Fruit fly (Drosophila melanogaster) whole organism, wandering third instar larva: ENCODE measurements around the gene CG14606.
A peak's percentile ranks its signal among the peaks of the same experiment; 100 is the strongest.

Source experiments
- CG9705 ChIP-seq: fragments of 200-800 bp; sonication (Bioruptor generic); optimal IDR thresholded peaks from 2 replicates; lab custom pipeline; 2018; ENCODE audit warnings: missing biosample characterization, mild to moderate bottlenecking, missing genetic modification characterization
- CrebA ChIP-seq: fragments of 200-800 bp; sonication (Bioruptor generic); optimal IDR thresholded peaks from 2 replicates; lab custom pipeline; 2016; ENCODE audit warnings: missing biosample characterization, mild to moderate bottlenecking, missing genetic modification characterization, borderline replicate concordance
- Dfd ChIP-seq: fragments of >200 bp; optimal IDR thresholded peaks from 2 replicates; lab custom pipeline; 2017; ENCODE audit warnings: missing biosample characterization, missing genetic modification characterization
- Dif ChIP-seq: fragments of 200-275, 200-300 bp; sonication (Bioruptor generic); optimal IDR thresholded peaks from 2 replicates; lab custom pipeline; 2018; ENCODE audit warnings: missing biosample characterization, missing genetic modification characterization; ENCODE audit not compliant: partially characterized antibody
- Hnf4 ChIP-seq: fragments of 200-800 bp; sonication (Bioruptor generic); optimal IDR thresholded peaks from 2 replicates; lab custom pipeline; 2016; ENCODE audit warnings: missing biosample characterization, mild to moderate bottlenecking, missing genetic modification characterization
- Hr83 ChIP-seq: fragments of 200-300 bp; sonication (Bioruptor generic); optimal IDR thresholded peaks from 2 replicates; lab custom pipeline; 2016; ENCODE audit warnings: missing biosample characterization, mild to moderate bottlenecking, missing genetic modification characterization, moderate library complexity; ENCODE audit not compliant: poor library complexity, severe bottlenecking
- Jra ChIP-seq: sonication (Bioruptor generic); optimal IDR thresholded peaks from 2 replicates; lab custom pipeline; 2016; ENCODE audit warnings: missing biosample characterization, missing genetic modification characterization
- Myc ChIP-seq: fragments of >200 bp; optimal IDR thresholded peaks from 2 replicates; lab custom pipeline; 2017
- N ChIP-seq: fragments of >200 bp; optimal IDR thresholded peaks from 2 replicates; lab custom pipeline; 2018; ENCODE audit warnings: missing biosample characterization, missing external identifiers, missing genetic modification characterization
- OdsH ChIP-seq: fragments of 200-800 bp; sonication (Bioruptor generic); optimal IDR thresholded peaks from 2 replicates; lab custom pipeline; 2016; ENCODE audit warnings: missing biosample characterization, mild to moderate bottlenecking, missing genetic modification characterization
- Rel ChIP-seq, 2 experiments: fragments of 200-800 bp; sonication (Bioruptor generic) in 1 of 2; optimal IDR thresholded peaks; 2 replicates in 1 of 2; 3 replicates in 1 of 2; lab custom pipeline; 2016 to 2019; ENCODE audit warnings: mild to moderate bottlenecking in 2 of 2, missing biosample characterization in 2 of 2, missing genetic modification characterization in 2 of 2, moderate library complexity in 1 of 2
- Vsx2 ChIP-seq: fragments of 200-300, 225-300 bp; sonication (Bioruptor generic); optimal IDR thresholded peaks from 2 replicates; lab custom pipeline; 2018; ENCODE audit warnings: missing biosample characterization, missing genetic modification characterization; ENCODE audit not compliant: partially characterized antibody
- br ChIP-seq: fragments of 200-800 bp; sonication (Bioruptor generic); optimal IDR thresholded peaks from 2 replicates; lab custom pipeline; 2016; ENCODE audit warnings: missing biosample characterization, missing genetic modification characterization
- brk ChIP-seq: fragments of 200-800 bp; sonication (Bioruptor generic); optimal IDR thresholded peaks from 2 replicates; lab custom pipeline; 2016; ENCODE audit warnings: missing biosample characterization, mild to moderate bottlenecking, missing genetic modification characterization
- dl ChIP-seq, 2 experiments: fragments of 175-275, 200-275 bp in 1 of 2; fragments of 200-275 bp in 1 of 2; sonication (Bioruptor generic); optimal IDR thresholded peaks; lab custom pipeline; 2018; ENCODE audit warnings: mild to moderate bottlenecking in 2 of 2, missing biosample characterization in 2 of 2, missing genetic modification characterization in 2 of 2, moderate library complexity in 2 of 2; ENCODE audit not compliant: partially characterized antibody in 2 of 2, insufficient read depth in 1 of 2
- dmrt93B ChIP-seq: fragments of 200-800 bp; sonication (Bioruptor generic); optimal IDR thresholded peaks from 2 replicates; lab custom pipeline; 2018; ENCODE audit warnings: missing biosample characterization, mild to moderate bottlenecking, missing genetic modification characterization
- dsf ChIP-seq: sonication (Bioruptor generic); optimal IDR thresholded peaks from 2 replicates; lab custom pipeline; 2016; ENCODE audit warnings: missing biosample characterization, missing genetic modification characterization, borderline replicate concordance
- ey ChIP-seq: fragments of 200-800 bp; sonication (Bioruptor generic); optimal IDR thresholded peaks from 2 replicates; lab custom pipeline; 2016; ENCODE audit warnings: missing biosample characterization, missing genetic modification characterization
- h ChIP-seq: fragments of 200-800 bp; sonication (Bioruptor generic); optimal IDR thresholded peaks from 3 replicates; lab custom pipeline; 2016; ENCODE audit warnings: missing biosample characterization, mild to moderate bottlenecking, missing genetic modification characterization
- jim ChIP-seq: fragments of 175-275, 200-325 bp; sonication (Bioruptor generic); optimal IDR thresholded peaks from 2 replicates; lab custom pipeline; 2016; ENCODE audit warnings: missing biosample characterization, mild to moderate bottlenecking, missing genetic modification characterization
- lola ChIP-seq: fragments of >200 bp; optimal IDR thresholded peaks from 2 replicates; lab custom pipeline; 2017; ENCODE audit warnings: missing biosample characterization, missing genetic modification characterization
- pan ChIP-seq: fragments of >200 bp; optimal IDR thresholded peaks from 2 replicates; lab custom pipeline; 2017
- psq ChIP-seq: fragments of 200-800 bp; sonication (Bioruptor generic); optimal IDR thresholded peaks from 3 replicates; lab custom pipeline; 2017; ENCODE audit warnings: missing biosample characterization, mild to moderate bottlenecking, missing genetic modification characterization, moderate library complexity
- rgr ChIP-seq: fragments of 200-800 bp; sonication (Bioruptor generic); optimal IDR thresholded peaks from 3 replicates; lab custom pipeline; 2016; ENCODE audit warnings: missing biosample characterization, mild to moderate bottlenecking, missing genetic modification characterization
- sage ChIP-seq: fragments of 200-800 bp; sonication (Bioruptor generic); optimal IDR thresholded peaks from 2 replicates; lab custom pipeline; 2016; ENCODE audit warnings: missing biosample characterization, mild to moderate bottlenecking, missing genetic modification characterization
- usp ChIP-seq: fragments of >200 bp; optimal IDR thresholded peaks from 2 replicates; lab custom pipeline; 2017; ENCODE audit warnings: missing biosample characterization, missing genetic modification characterization
- woc ChIP-seq: sonication (Bioruptor generic); optimal IDR thresholded peaks from 2 replicates; lab custom pipeline; 2016; ENCODE audit warnings: missing biosample characterization, mild to moderate bottlenecking, missing genetic modification characterization

The CG14606 gene

dm6 chr3R:7187093-7187912 is 29.6 kb downstream of the CG14606 start:
- TF ChIP-seq dmrt93B (GFP tag; lab: Kevin White, UChicago) (no peak), Dif (GFP tag; lab: Kevin White, UChicago) (peak; percentile 71), OdsH (GFP tag; lab: Kevin White, UChicago) (peak; percentile 19), h (GFP tag; lab: Kevin White, UChicago) (peak; percentile 21), dl (GFP tag; optimal IDR thresholded peaks at IDR 0.05; lab: Kevin White, UChicago; ENCODE audit: insufficient read depth in 1 of 2, partially characterized antibody in 2 of 2) (peak; percentile 4 to 70), psq (GFP tag; lab: Kevin White, UChicago) (peak; percentile 17)
- TF ChIP-seq, all 38 proteins: peak for 5

DNA sequence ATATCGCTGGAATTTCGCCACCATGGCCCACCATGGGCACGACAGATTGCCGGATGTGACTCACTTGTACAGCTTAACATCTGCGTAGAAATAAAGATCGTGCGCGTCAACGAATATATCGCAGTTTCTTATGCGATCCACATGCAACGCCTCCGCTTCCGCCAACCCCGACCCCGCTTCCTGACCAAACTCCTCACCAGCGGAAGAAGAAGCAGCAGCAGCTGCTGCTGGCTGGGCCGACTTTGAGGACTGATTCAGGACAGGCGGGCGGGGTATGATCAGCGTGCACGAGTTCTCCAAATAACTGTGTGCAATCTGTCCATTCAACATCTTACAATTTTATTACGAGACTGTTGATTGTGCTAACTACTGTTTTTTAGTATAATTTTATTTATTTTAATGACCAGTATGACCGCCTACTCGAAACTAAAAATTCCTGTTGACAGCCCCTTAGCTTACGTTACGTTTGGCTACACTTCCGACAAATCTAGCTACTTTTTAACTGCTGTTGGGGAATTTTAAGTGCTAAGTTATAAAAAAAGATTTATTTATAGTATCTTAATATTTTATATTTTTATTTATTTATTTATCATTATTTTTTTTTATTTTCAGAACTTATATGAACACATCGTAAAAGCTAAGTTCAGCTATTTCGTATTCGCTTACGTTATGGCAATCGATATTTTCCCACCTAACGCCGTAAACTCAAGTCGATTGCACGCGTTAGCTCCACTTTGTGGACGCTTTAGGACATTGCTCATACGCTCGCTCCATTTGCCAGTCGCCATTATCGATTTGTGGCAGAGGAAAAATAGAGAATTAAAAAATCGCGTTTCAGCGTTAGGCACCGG is 30.4 kb downstream of the CG14606 start, which contains the start of the genes CG10055 and lap:
Gene CG10055, minus strand, starts transcription at position 432 of the 851 bp plus-strand sequence.
Gene lap, plus strand, starts transcription at position 753 of the 851 bp plus-strand sequence.
- TF ChIP-seq woc (GFP tag; lab: Kevin White, UChicago) (peak; percentile 4), CrebA (no peak), sage (GFP tag; lab: Kevin White, UChicago) (no peak), Myc (peak; percentile 2)

dm6 chr3R:7174755-7175154 is 42.1 kb downstream of the CG14606 start:
- TF ChIP-seq Vsx2 (GFP tag; lab: Kevin White, UChicago), result no peak
- TF ChIP-seq CrebA, result no peak
- TF ChIP-seq dsf (GFP tag; lab: Kevin White, UChicago), result no peak
- no peak for TF ChIP-seq lola (GFP tag; lab: Kevin White, UChicago)
- no peak for TF ChIP-seq woc (GFP tag; lab: Kevin White, UChicago)
- TF ChIP-seq br (GFP tag; lab: Kevin White, UChicago), result no peak

dm6 chr3R:7172978-7173377 is 43.9 kb downstream of the CG14606 start:
- no peak for TF ChIP-seq N (GFP tag; lab: Kevin White, UChicago)
- no peak for TF ChIP-seq dl (GFP tag; optimal IDR thresholded peaks at IDR 0.05; lab: Kevin White, UChicago; ENCODE audit: insufficient read depth in 1 of 2, partially characterized antibody in 2 of 2)
- TF ChIP-seq dmrt93B (GFP tag; lab: Kevin White, UChicago), result no peak
- TF ChIP-seq h (GFP tag; lab: Kevin White, UChicago), result no peak
- no peak for TF ChIP-seq Jra (GFP tag; lab: Kevin White, UChicago)
- no peak for TF ChIP-seq CrebA
- TF ChIP-seq Dfd (GFP tag; lab: Kevin White, UChicago), result no peak
- TF ChIP-seq Vsx2 (GFP tag; lab: Kevin White, UChicago), result peak; percentile 39
- TF ChIP-seq brk (GFP tag; lab: Kevin White, UChicago), result peak; percentile 12
- TF ChIP-seq psq (GFP tag; lab: Kevin White, UChicago), result peak; percentile 13
- no peak for TF ChIP-seq pan (lab: Kevin White, UChicago)
- no peak for TF ChIP-seq dsf (GFP tag; lab: Kevin White, UChicago)
- TF ChIP-seq Hnf4, result no peak
- no peak for TF ChIP-seq usp
- no peak for TF ChIP-seq CG9705
- TF ChIP-seq Dif (GFP tag; lab: Kevin White, UChicago), result no peak
- no peak for TF ChIP-seq lola (GFP tag; lab: Kevin White, UChicago)
- TF ChIP-seq rgr (GFP tag; lab: Kevin White, UChicago), result no peak
- TF ChIP-seq jim (GFP tag; lab: Kevin White, UChicago), result no peak
- TF ChIP-seq ey (GFP tag; lab: Kevin White, UChicago), result no peak
- no peak for TF ChIP-seq Rel (GFP tag; optimal IDR thresholded peaks at IDR 0.05; lab: Kevin White, UChicago)
- TF ChIP-seq Rel (tag; optimal IDR thresholded peaks at IDR 0.05; lab: Kevin White, UChicago), result no peak
- TF ChIP-seq Hr83 (GFP tag; lab: Kevin White, UChicago), result no peak
